Fruit fly (Drosophila melanogaster): ENCODE results near the gene CG34279.

CG34279 gene

dm6 chr3R:17391313-17391845 is 11.7 kb downstream of the CG34279 start, which contains the start of the genes Brf and sds22 (continued):
- TF ChIP-seq tap (tag; optimal IDR thresholded peaks at IDR 0.05), result peak; percentile 89
- TF ChIP-seq CG4730 (GFP tag; IDR thresholded peaks at IDR 0.05), result peak; percentile 90
- TF ChIP-seq CG5953 (GFP tag; IDR thresholded peaks at IDR 0.05), result peak; percentile 27; the same call in 1 of the 2 replicates
- peak; percentile 33 for TF ChIP-seq Kr (GFP tag; optimal IDR thresholded peaks at IDR 0.05)
- TF ChIP-seq Antp (GFP tag; optimal IDR thresholded peaks at IDR 0.05), result peak; percentile 93
- TF ChIP-seq CG2875 (GFP tag; optimal IDR thresholded peaks at IDR 0.05), result peak; percentile 84
- peak; percentile 48; the same call in 2 of the 3 replicates for TF ChIP-seq sr (GFP tag; IDR thresholded peaks at IDR 0.05)
- peak; percentile 94 for TF ChIP-seq CG33213 (GFP tag; optimal IDR thresholded peaks at IDR 0.05)
- peak; percentile 81 for TF ChIP-seq Myb (GFP tag; optimal IDR thresholded peaks at IDR 0.05)
- TF ChIP-seq CG34422 (GFP tag; IDR thresholded peaks at IDR 0.05), result peak; percentile 97
- peak; percentile 87 for TF ChIP-seq D19B (GFP tag; optimal IDR thresholded peaks at IDR 0.05)
- TF ChIP-seq CG13287 (GFP tag; IDR thresholded peaks at IDR 0.05; ENCODE audit: partially characterized antibody), result peak; percentile 83
- peak; percentile 94 for TF ChIP-seq shn (GFP tag; optimal IDR thresholded peaks at IDR 0.05)
- peak; percentile 94 for TF ChIP-seq trem (tag; optimal IDR thresholded peaks at IDR 0.05)
- TF ChIP-seq exex (tag; optimal IDR thresholded peaks at IDR 0.05), result peak; percentile 84
- TF ChIP-seq Hsf (GFP tag; optimal IDR thresholded peaks at IDR 0.05), result peak; percentile 98
- TF ChIP-seq stc (GFP tag; IDR thresholded peaks at IDR 0.05), result peak; percentile 85
- TF ChIP-seq CG7372 (GFP tag; IDR thresholded peaks at IDR 0.05), result peak; percentile 92
- TF ChIP-seq ci (GFP tag; IDR thresholded peaks at IDR 0.05), result peak; percentile 88
- TF ChIP-seq wdn (GFP tag; IDR thresholded peaks at IDR 0.05), result peak; percentile 92
- TF ChIP-seq Bteb2 (GFP tag; optimal IDR thresholded peaks at IDR 0.05), result peak; percentile 94
- TF ChIP-seq bowl (GFP tag; IDR thresholded peaks at IDR 0.05), result peak; percentile 42; the same call in 1 of the 2 replicates
- peak; percentile 97 for TF ChIP-seq bab2 (GFP tag; optimal IDR thresholded peaks at IDR 0.05)
- TF ChIP-seq toy (GFP tag; IDR thresholded peaks at IDR 0.05), result peak; percentile 84; the same call in 1 of the 2 replicates
- peak; percentile 96 for TF ChIP-seq CG8924 (tag; optimal IDR thresholded peaks at IDR 0.05)
- peak; percentile 82 for TF ChIP-seq CG6683 (GFP tag; optimal IDR thresholded peaks at IDR 0.05)
- peak; percentile 81 for TF ChIP-seq CG6654 (GFP tag; optimal IDR thresholded peaks at IDR 0.05)
- TF ChIP-seq NK7.1 (GFP tag; optimal IDR thresholded peaks at IDR 0.05), result peak; percentile 86
- TF ChIP-seq phol (tag; optimal IDR thresholded peaks at IDR 0.05), result peak; percentile 96
- TF ChIP-seq CG3281 (GFP tag; optimal IDR thresholded peaks at IDR 0.05), result peak; percentile 94
- TF ChIP-seq CG30020 (tag; optimal IDR thresholded peaks at IDR 0.05), result peak; percentile 88
- peak; percentile 94 for TF ChIP-seq jumu (GFP tag; optimal IDR thresholded peaks at IDR 0.05)
- TF ChIP-seq CG2712 (tag; optimal IDR thresholded peaks at IDR 0.05), result peak; percentile 96
- TF ChIP-seq chinmo (GFP tag; IDR thresholded peaks at IDR 0.05; ENCODE audit: partially characterized antibody), result no peak
- no peak for TF ChIP-seq pita (GFP tag; optimal IDR thresholded peaks at IDR 0.05)
- peak; percentile 96 for TF ChIP-seq lab (GFP tag; optimal IDR thresholded peaks at IDR 0.05)
- peak; percentile 84 for TF ChIP-seq cwo (GFP tag; optimal IDR thresholded peaks at IDR 0.05)
- peak; percentile 88 for TF ChIP-seq Ets97D (GFP tag; optimal IDR thresholded peaks at IDR 0.05)
- TF ChIP-seq CG4854 (GFP tag; optimal IDR thresholded peaks at IDR 0.05), result peak; percentile 94
- peak; percentile 63; the same call in 1 of the 3 replicates for TF ChIP-seq gce (GFP tag; IDR thresholded peaks at IDR 0.05)
- TF ChIP-seq Eip74EF (GFP tag; optimal IDR thresholded peaks at IDR 0.05), result peak in 1 of 2 experiments; percentile 82
- TF ChIP-seq CG4707 (GFP tag; optimal IDR thresholded peaks at IDR 0.05), result peak; percentile 54
- peak; percentile 92 for TF ChIP-seq ase (GFP tag; IDR thresholded peaks at IDR 0.05)
- TF ChIP-seq tup (GFP tag; optimal IDR thresholded peaks at IDR 0.05), result peak; percentile 93
- peak; percentile 70 for TF ChIP-seq CG7987 (GFP tag; optimal IDR thresholded peaks at IDR 0.05)
- TF ChIP-seq CG12219 (GFP tag; optimal IDR thresholded peaks at IDR 0.05), result peak; percentile 86
- peak; percentile 96 for TF ChIP-seq fu2 (GFP tag; optimal IDR thresholded peaks at IDR 0.05)
- TF ChIP-seq CG3065 (GFP tag; optimal IDR thresholded peaks at IDR 0.05), result peak; percentile 93
- peak; percentile 95 for TF ChIP-seq CG10654 (GFP tag; optimal IDR thresholded peaks at IDR 0.05)
- no peak for TF ChIP-seq CG1832 (GFP tag; optimal IDR thresholded peaks at IDR 0.05)

All from whole organism, embryonic.